Fruit fly (Drosophila melanogaster) whole organism, embryonic: ENCODE data around the gene Ser12.

Source experiments
- Antp ChIP-seq: fragments of 200-800 bp; sonication (Bioruptor generic); optimal IDR thresholded peaks from 3 replicates; lab custom pipeline; 2016; ENCODE audit warnings: missing biosample characterization, missing genetic modification characterization
- Atf6 ChIP-seq: fragments of 200-800 bp; sonication (Bioruptor generic); IDR thresholded peaks from 2 replicates; pipeline ENCODE4 v1.3.6; 2022; ENCODE audit warnings: missing biosample characterization, missing genetic modification characterization
- Bgb ChIP-seq: fragments of 200-800 bp; sonication (Bioruptor generic); IDR thresholded peaks from 2 replicates; pipeline ENCODE4 v1.3.6; 2022; ENCODE audit warnings: missing biosample characterization, missing genetic modification characterization; ENCODE audit not compliant: partially characterized antibody
- CG11723 ChIP-seq: fragments of 200-800 bp; sonication (Bioruptor generic); optimal IDR thresholded peaks from 2 replicates; lab custom pipeline; 2017; ENCODE audit warnings: missing biosample characterization, mild to moderate bottlenecking, missing genetic modification characterization
- CG12071 ChIP-seq: fragments of 200-800 bp; sonication (Bioruptor generic); optimal IDR thresholded peaks from 3 replicates; lab custom pipeline; 2018; ENCODE audit warnings: missing biosample characterization, mild to moderate bottlenecking, missing genetic modification characterization
- CG13424 ChIP-seq: fragments of 200-800 bp; sonication (Bioruptor generic); optimal IDR thresholded peaks from 2 replicates; lab custom pipeline; 2019; ENCODE audit warnings: missing biosample characterization, mild to moderate bottlenecking, missing genetic modification characterization, moderate library complexity
- CG13775 ChIP-seq: fragments of 200-800 bp; sonication (Bioruptor generic); optimal IDR thresholded peaks from 3 replicates; lab custom pipeline; 2017; ENCODE audit warnings: missing biosample characterization, mild to moderate bottlenecking, missing genetic modification characterization
- CG14441 ChIP-seq: fragments of 200-800 bp; sonication (Bioruptor generic); IDR thresholded peaks from 2 replicates; pipeline ENCODE4 v1.3.6; 2022; ENCODE audit warnings: missing biosample characterization, missing genetic modification characterization
- CG15601 ChIP-seq: fragments of 200-800 bp; sonication (Bioruptor generic); optimal IDR thresholded peaks from 3 replicates; lab custom pipeline; 2019; ENCODE audit warnings: missing biosample characterization, mild to moderate bottlenecking, missing genetic modification characterization, moderate library complexity
- CG16813 ChIP-seq: fragments of 200-800 bp; sonication (Bioruptor generic); IDR thresholded peaks from 3 replicates; pipeline ENCODE4 v1.3.6; 2022; ENCODE audit warnings: missing biosample characterization, missing genetic modification characterization; ENCODE audit not compliant: partially characterized antibody
- CG17361 ChIP-seq: fragments of 200-800 bp; sonication (Bioruptor generic); IDR thresholded peaks from 3 replicates; pipeline ENCODE4 v1.3.6; 2022; ENCODE audit warnings: missing biosample characterization, missing genetic modification characterization
- CG2678 ChIP-seq: fragments of 200-800 bp; sonication (Bioruptor generic); optimal IDR thresholded peaks from 3 replicates; lab custom pipeline; 2019; ENCODE audit warnings: missing biosample characterization, mild to moderate bottlenecking, missing genetic modification characterization, moderate library complexity
- CG30020 ChIP-seq: fragments of 200-800 bp; optimal IDR thresholded peaks from 2 replicates; lab custom pipeline; 2019; ENCODE audit warnings: missing biosample characterization, mild to moderate bottlenecking, missing genetic modification characterization, moderate library complexity
- CG34224 ChIP-seq: fragments of 200-800 bp; sonication (Bioruptor generic); IDR thresholded peaks from 3 replicates; pipeline ENCODE4 v1.3.6; 2022; ENCODE audit warnings: missing biosample characterization, missing genetic modification characterization; ENCODE audit not compliant: partially characterized antibody
- CG3838 ChIP-seq: fragments of 200-800 bp; sonication (Bioruptor generic); optimal IDR thresholded peaks from 3 replicates; lab custom pipeline; 2016; ENCODE audit warnings: missing biosample characterization, missing genetic modification characterization
- CG4404 ChIP-seq: fragments of 200-800 bp; sonication (Bioruptor generic); IDR thresholded peaks from 2 replicates; pipeline ENCODE4 v1.3.6; 2022; ENCODE audit warnings: missing biosample characterization, missing genetic modification characterization
- CG9215 ChIP-seq: fragments of 200-800 bp; sonication (Bioruptor generic); IDR thresholded peaks from 2 replicates; pipeline ENCODE4 v1.3.6; 2022; ENCODE audit warnings: missing biosample characterization, missing genetic modification characterization
- Deaf1 ChIP-seq: fragments of 200-800 bp; optimal IDR thresholded peaks from 3 replicates; lab custom pipeline; 2019; ENCODE audit warnings: missing biosample characterization, mild to moderate bottlenecking, missing genetic modification characterization, moderate library complexity
- Dll ChIP-seq: fragments of 200-800 bp; sonication (Bioruptor generic); IDR thresholded peaks from 4 replicates; pipeline ENCODE4 v1.3.6; 2022; ENCODE audit warnings: missing biosample characterization, missing genetic modification characterization; ENCODE audit not compliant: partially characterized antibody
- Doc2 ChIP-seq: fragments of 200-800 bp; sonication (Bioruptor generic); IDR thresholded peaks from 2 replicates; pipeline ENCODE4 v1.3.6; 2022; ENCODE audit warnings: missing biosample characterization, missing genetic modification characterization
- Fer3 ChIP-seq: fragments of 200-800 bp; sonication (Bioruptor generic); optimal IDR thresholded peaks from 2 replicates; lab custom pipeline; 2018; ENCODE audit warnings: missing biosample characterization, mild to moderate bottlenecking, missing genetic modification characterization, moderate library complexity
- GATAe ChIP-seq: fragments of 200-800 bp; sonication (Bioruptor generic); conservative IDR thresholded peaks from 2 replicates; pipeline ENCODE4 v1.3.6; 2022; ENCODE audit warnings: missing biosample characterization, missing genetic modification characterization
- Hr3 ChIP-seq: fragments of 200-800 bp; sonication (Bioruptor generic); optimal IDR thresholded peaks from 3 replicates; lab custom pipeline; 2016; ENCODE audit warnings: missing biosample characterization, missing genetic modification characterization
- Max ChIP-seq: fragments of 200-800 bp; sonication (Bioruptor generic); optimal IDR thresholded peaks from 2 replicates; lab custom pipeline; 2016; ENCODE audit warnings: missing biosample characterization, mild to moderate bottlenecking, missing genetic modification characterization
- Mrtf ChIP-seq: fragments of 200-800 bp; sonication (Bioruptor generic); IDR thresholded peaks from 3 replicates; pipeline ENCODE4 v1.3.6; 2022; ENCODE audit warnings: missing biosample characterization, missing genetic modification characterization
- Trl ChIP-seq, 3 experiments: fragments of >200 bp in 2 of 3; fragments of 200-800 bp in 1 of 3; sonication (Bioruptor generic) in 1 of 3; optimal IDR thresholded peaks; 2 replicates in 1 of 3; 3 replicates in 2 of 3; lab custom pipeline; 2016 to 2017; ENCODE audit warnings: missing biosample characterization in 1 of 3, missing genetic modification characterization in 1 of 3
- al ChIP-seq: fragments of 200-800 bp; sonication (Bioruptor generic); IDR thresholded peaks from 2 replicates; pipeline ENCODE4 v1.3.6; 2022; ENCODE audit warnings: missing biosample characterization, missing genetic modification characterization
- en ChIP-seq: fragments of 200-800 bp; sonication (Bioruptor generic); optimal IDR thresholded peaks from 2 replicates; lab custom pipeline; 2016; ENCODE audit warnings: missing biosample characterization, missing genetic modification characterization
- fd3F ChIP-seq: fragments of 200-800 bp; sonication (Bioruptor generic); optimal IDR thresholded peaks from 2 replicates; lab custom pipeline; 2018; ENCODE audit warnings: missing biosample characterization, mild to moderate bottlenecking, missing genetic modification characterization, moderate library complexity
- fd64A ChIP-seq: fragments of 200-800 bp; sonication (Bioruptor generic); optimal IDR thresholded peaks from 3 replicates; lab custom pipeline; 2018; ENCODE audit warnings: missing biosample characterization, mild to moderate bottlenecking, missing genetic modification characterization
- gce ChIP-seq: fragments of 200-800 bp; sonication (Bioruptor generic); IDR thresholded peaks from 3 replicates; pipeline ENCODE4 v1.3.6; 2022; ENCODE audit warnings: missing biosample characterization, missing genetic modification characterization
- gsb ChIP-seq: fragments of 200-800 bp; sonication (Bioruptor generic); IDR thresholded peaks from 2 replicates; pipeline ENCODE4 v1.3.6; 2022; ENCODE audit warnings: missing biosample characterization, missing genetic modification characterization
- h ChIP-seq: fragments of >200 bp; optimal IDR thresholded peaks from 2 replicates; lab custom pipeline; 2017
- ham ChIP-seq: fragments of 200-800 bp; sonication (Bioruptor generic); IDR thresholded peaks from 2 replicates; pipeline ENCODE4 v1.3.6; 2022; ENCODE audit warnings: missing biosample characterization, missing genetic modification characterization
- kay ChIP-seq: fragments of 200-800 bp; sonication (Bioruptor generic); optimal IDR thresholded peaks from 2 replicates; lab custom pipeline; 2016; ENCODE audit warnings: missing biosample characterization, missing genetic modification characterization
- onecut ChIP-seq: fragments of 200-800 bp; sonication (Bioruptor generic); IDR thresholded peaks from 2 replicates; pipeline ENCODE4 v1.3.6; 2022; ENCODE audit warnings: missing biosample characterization, missing genetic modification characterization
- pan ChIP-seq, 4 experiments: fragments of >200 bp in 3 of 4; fragments of 200-800 bp in 1 of 4; sonication (Bioruptor generic) in 1 of 4; optimal IDR thresholded peaks in 3 of 4; IDR thresholded peaks in 1 of 4; 2 replicates each; pipeline versions ENCODE4 v1.3.6 to Lab custom; 2017 to 2022; ENCODE audit warnings: missing biosample characterization in 2 of 4, missing genetic modification characterization in 2 of 4, mixed read lengths in 1 of 4
- phol ChIP-seq: fragments of 200-800 bp; sonication (Bioruptor generic); optimal IDR thresholded peaks from 3 replicates; lab custom pipeline; 2018; ENCODE audit warnings: missing biosample characterization, mild to moderate bottlenecking, missing genetic modification characterization, moderate library complexity
- pros ChIP-seq: fragments of 200-800 bp; sonication (Bioruptor generic); optimal IDR thresholded peaks from 3 replicates; lab custom pipeline; 2019; ENCODE audit warnings: missing biosample characterization, mild to moderate bottlenecking, missing genetic modification characterization, moderate library complexity
- salm ChIP-seq: fragments of 200-800 bp; sonication (Bioruptor generic); optimal IDR thresholded peaks from 2 replicates; lab custom pipeline; 2018; ENCODE audit warnings: missing biosample characterization, mild to moderate bottlenecking, missing genetic modification characterization
- sens ChIP-seq: fragments of 200-800 bp; sonication (Bioruptor generic); peaks from one replicate; lab custom pipeline; 2016; ENCODE audit warnings: missing biosample characterization, missing genetic modification characterization
- tna ChIP-seq: fragments of 200-800 bp; sonication (Bioruptor generic); IDR thresholded peaks from 2 replicates; pipeline ENCODE4 v1.3.6; 2022; ENCODE audit warnings: missing biosample characterization, missing genetic modification characterization; ENCODE audit not compliant: partially characterized antibody
- wek ChIP-seq: fragments of 200-800 bp; sonication (Bioruptor generic); optimal IDR thresholded peaks from 3 replicates; lab custom pipeline; 2018; ENCODE audit warnings: missing biosample characterization, mild to moderate bottlenecking, missing genetic modification characterization, moderate library complexity
- zen2 ChIP-seq: fragments of 200-800 bp; sonication (Bioruptor generic); IDR thresholded peaks from 3 replicates; pipeline ENCODE4 v1.3.6; 2022; ENCODE audit warnings: missing biosample characterization, missing genetic modification characterization; ENCODE audit not compliant: partially characterized antibody

The Ser12 gene

dm6 chr2L:2202853-2203717, 48.0 kb downstream of the Ser12 start (continued):
- TF ChIP-seq sens (GFP tag; lab: Kevin White, UChicago), result peak; percentile 46
- no peak for TF ChIP-seq h (lab: Kevin White, UChicago)
- peak; percentile 66 for TF ChIP-seq Bgb (GFP tag; lab: Robert Waterston, UW)
- TF ChIP-seq CG11723 (GFP tag; lab: Kevin White, UChicago), result peak; percentile 8
- TF ChIP-seq CG16813 (GFP tag; lab: Robert Waterston, UW), result peak; percentile 18; the same call in 1 of the 3 replicates
- no peak for TF ChIP-seq ham (GFP tag; lab: Robert Waterston, UW)
- 0 out of 2 replicates have a peak, but pooled peaks have one; percentile 17 for TF ChIP-seq Atf6 (GFP tag; lab: Robert Waterston, UW)
- no peak for TF ChIP-seq CG13424 (tag; lab: Kevin White, UChicago)
- TF ChIP-seq CG9215, result 0 out of 2 replicates have a peak, but pooled peaks have one; percentile 11
- peak; percentile 53; the same call in 1 of the 2 replicates for TF ChIP-seq tna
- TF ChIP-seq Trl (optimal IDR thresholded peaks at IDR 0.05; lab: Kevin White, UChicago), result peak; percentile 62 to 69
- no peak for TF ChIP-seq Trl (GFP tag; optimal IDR thresholded peaks at IDR 0.05; lab: Kevin White, UChicago)
- no peak for TF ChIP-seq Doc2 (GFP tag; lab: Robert Waterston, UW)
- TF ChIP-seq CG15601 (tag; lab: Kevin White, UChicago), result peak; percentile 20
- TF ChIP-seq pros (GFP tag; lab: Kevin White, UChicago), result peak; percentile 65

- no peak for TF ChIP-seq pan (optimal IDR thresholded peaks at IDR 0.05; lab: Kevin White, UChicago)
- peak in 1 of 2 experiments; percentile 99 for TF ChIP-seq pan (GFP tag; optimal IDR thresholded peaks at IDR 0.05 in 1 of 2, IDR thresholded peaks at IDR 0.05 in 1 of 2)
- peak; percentile 99 for TF ChIP-seq CG17361 (GFP tag; lab: Robert Waterston, UW)
- peak; percentile 80 for TF ChIP-seq Deaf1 (tag; lab: Kevin White, UChicago)
- TF ChIP-seq Mrtf (GFP tag; lab: Robert Waterston, UW), result peak; percentile 97
- peak; percentile 97 for TF ChIP-seq onecut (GFP tag; lab: Robert Waterston, UW)
- peak; percentile 68; the same call in 3 of the 4 replicates for TF ChIP-seq Dll
- no peak for TF ChIP-seq CG34224 (GFP tag; lab: Robert Waterston, UW)
- peak; percentile 94 for TF ChIP-seq wek
- TF ChIP-seq fd3F (GFP tag; lab: Kevin White, UChicago), result peak; percentile 76
- TF ChIP-seq Hr3 (GFP tag; lab: Kevin White, UChicago), result peak; percentile 98
- TF ChIP-seq zen2, result peak; percentile 66
- peak; percentile 98 for TF ChIP-seq kay (GFP tag; lab: Kevin White, UChicago)
- peak; percentile 79 for TF ChIP-seq gsb (GFP tag; lab: Robert Waterston, UW)
- peak; percentile 98 for TF ChIP-seq CG2678 (tag; lab: Kevin White, UChicago)
- TF ChIP-seq CG30020 (tag; lab: Kevin White, UChicago), result peak; percentile 91
- TF ChIP-seq CG14441 (GFP tag; lab: Robert Waterston, UW), result peak; percentile 98
- peak; percentile 93 for TF ChIP-seq CG3838 (GFP tag; lab: Kevin White, UChicago)
- peak; percentile 99 for TF ChIP-seq salm (tag; lab: Kevin White, UChicago)
- peak; percentile 99 for TF ChIP-seq CG4404 (GFP tag; lab: Robert Waterston, UW)
- TF ChIP-seq CG13775, result peak; percentile 97
- TF ChIP-seq GATAe (GFP tag; lab: Robert Waterston, UW), result 0 out of 2 replicates have a peak, but pooled peaks have one; percentile 22
- TF ChIP-seq gce, result peak; percentile 100
- TF ChIP-seq Fer3 (tag; lab: Kevin White, UChicago), result peak; percentile 94
- TF ChIP-seq phol (tag; lab: Kevin White, UChicago), result peak; percentile 99
- peak; percentile 98 for TF ChIP-seq Max (GFP tag; lab: Kevin White, UChicago)
- TF ChIP-seq CG12071 (GFP tag; lab: Kevin White, UChicago), result peak; percentile 97
- peak; percentile 99 for TF ChIP-seq fd64A
- peak; percentile 60 for TF ChIP-seq al (GFP tag; lab: Robert Waterston, UW)
- TF ChIP-seq Antp (GFP tag; lab: Kevin White, UChicago), result peak; percentile 97
- peak; percentile 97 for TF ChIP-seq en (GFP tag; lab: Kevin White, UChicago)
- peak; percentile 99 for TF ChIP-seq CG13424 (tag; lab: Kevin White, UChicago)
These were observed 48.8 kb downstream of the Ser12 start for dm6 chr2L:2202018-2202852.
